Worm (Caenorhabditis elegans) whole organism, young adult: Measurements from ENCODE around the gene W03G1.2.

Experiments used
- B0019.2 ChIP-seq: fragments of 200-800 bp; sonication (Bioruptor generic); conservative IDR thresholded peaks from 2 replicates; pipeline ENCODE4 v1.3.6; 2022; ENCODE audit warnings: missing genetic modification reagents, missing genetic modification characterization, missing compliant biosample characterization
- K11D2.4 ChIP-seq: fragments of 200-800 bp; sonication (Bioruptor generic); IDR thresholded peaks from 2 replicates; pipeline ENCODE4 v1.3.6; 2022; ENCODE audit warnings: missing genetic modification reagents, missing genetic modification characterization, missing compliant biosample characterization
- ama-1 ChIP-seq, 3 experiments: fragments of 150-350 bp in 1 of 3; sonication (generic microtip) in 2 of 3; optimal IDR thresholded peaks; 2 replicates each; lab custom pipeline; 2014 to 2018; ENCODE audit warnings: missing biosample characterization in 2 of 3, missing genetic modification characterization in 2 of 3, missing genetic modification reagents in 2 of 3
- ceh-79 ChIP-seq: sonication (generic microtip); optimal IDR thresholded peaks from 2 replicates; lab custom pipeline; 2017; ENCODE audit warnings: mild to moderate bottlenecking, missing genetic modification characterization, missing compliant biosample characterization
- efl-1 ChIP-seq: fragments of 150-350 bp; optimal IDR thresholded peaks from 2 replicates; lab custom pipeline; 2014; ENCODE audit warnings: missing biosample characterization, missing genetic modification reagents, missing genetic modification characterization
- snpc-4 ChIP-seq, 5 experiments: fragments of 150-350 bp in 1 of 5; sonication (generic microtip) in 4 of 5; optimal IDR thresholded peaks; 2 replicates each; lab custom pipeline; 2014 to 2018; ENCODE audit warnings: missing genetic modification characterization in 5 of 5, missing biosample characterization in 3 of 5, antibody characterized with exemption in 2 of 5, mild to moderate bottlenecking in 2 of 5, missing compliant biosample characterization in 2 of 5, missing genotype in 2 of 5, moderate library complexity in 2 of 5, missing genetic modification reagents in 1 of 5
- unc-62 ChIP-seq: fragments of 150-350 bp; optimal IDR thresholded peaks from 2 replicates; lab custom pipeline; 2014; ENCODE audit warnings: missing biosample characterization, missing genetic modification reagents, missing genetic modification characterization

ce11 chrIV:558735-559284, 34.4 kb downstream of the W03G1.2 start, which contains the start of gene efn-4:
- TF ChIP-seq snpc-4 (GFP tag; optimal IDR thresholded peaks at IDR 0.05; lab: Kevin White, UChicago) (no peak), snpc-4 (tag; optimal IDR thresholded peaks at IDR 0.05; lab: Kevin White, UChicago) (no peak), ama-1 (optimal IDR thresholded peaks at IDR 0.05; lab: Kevin White, UChicago) (no peak), ama-1 (GFP tag; optimal IDR thresholded peaks at IDR 0.05; lab: Kevin White, UChicago) (no peak), B0019.2 (GFP tag; lab: Robert Waterston, UW) (no peak), ceh-79 (tag; lab: Kevin White, UChicago) (no peak), K11D2.4 (no peak), unc-62 (GFP tag; lab: Kevin White, UChicago) (no peak), efl-1 (GFP tag; lab: Kevin White, UChicago) (no peak)
